Worm (Caenorhabditis elegans): ENCODE data around the gene taf-12.

The taf-12 gene

ce11 chrIII:11871617-11872016, 2.5 kb upstream of the taf-12 start:
- TF ChIP-seq hmg-4 (GFP tag; optimal IDR thresholded peaks at IDR 0.05) (no peak), ets-7 (tag; optimal IDR thresholded peaks at IDR 0.05) (no peak), tbx-11 (GFP tag; IDR thresholded peaks at IDR 0.05) (no peak), sea-1 (GFP tag; conservative IDR thresholded peaks at IDR 0.05) (no peak), F13C5.2 (tag; optimal IDR thresholded peaks at IDR 0.05) (no peak), tra-4 (tag; optimal IDR thresholded peaks at IDR 0.05) (no peak), flt-1 (GFP tag; IDR thresholded peaks at IDR 0.05) (no peak), pes-1 (GFP tag; IDR thresholded peaks at IDR 0.05) (no peak), ceh-13 (GFP tag; optimal IDR thresholded peaks at IDR 0.05) (no peak), scrt-1 (GFP tag; IDR thresholded peaks at IDR 0.05) (no peak), aly-1 (tag; optimal IDR thresholded peaks at IDR 0.05) (no peak), tbx-37 (GFP tag; conservative IDR thresholded peaks at IDR 0.05) (no peak), ama-1 (optimal IDR thresholded peaks at IDR 0.05) (no peak)

DNA sequence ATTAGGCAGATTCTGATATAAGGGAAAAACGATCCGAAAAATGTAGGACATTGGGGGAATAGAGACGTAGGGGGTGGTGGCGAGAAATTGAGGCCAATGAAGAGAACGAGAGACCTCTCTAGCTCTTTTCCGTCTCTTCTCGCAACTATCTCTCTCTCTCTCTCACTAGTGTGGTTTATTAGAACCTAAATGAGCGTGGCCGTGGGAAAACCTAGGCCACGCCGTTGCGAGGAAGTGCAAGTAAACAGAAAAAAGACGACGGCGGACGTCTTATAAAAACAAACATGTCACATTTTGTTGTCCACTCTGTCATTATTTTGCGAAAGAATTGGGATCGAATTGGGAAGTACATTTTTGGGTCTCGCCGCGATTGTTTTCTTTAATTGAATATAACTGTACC, 928 bp upstream of the taf-12 start:
- TF ChIP-seq ceh-13 (GFP tag; optimal IDR thresholded peaks at IDR 0.05): no peak
- no peak for TF ChIP-seq flt-1 (GFP tag; IDR thresholded peaks at IDR 0.05)
- peak; percentile 43; the same call in 1 of the 2 replicates for TF ChIP-seq pes-1 (GFP tag; IDR thresholded peaks at IDR 0.05)
- peak; percentile 55 for TF ChIP-seq F13C5.2 (tag; optimal IDR thresholded peaks at IDR 0.05)
- TF ChIP-seq tbx-37 (GFP tag; conservative IDR thresholded peaks at IDR 0.05): peak; percentile 51
- peak; percentile 72 for TF ChIP-seq hmg-4 (GFP tag; optimal IDR thresholded peaks at IDR 0.05)

- TF ChIP-seq tra-4 (tag; optimal IDR thresholded peaks at IDR 0.05) (no peak), hmbx-1 (tag; optimal IDR thresholded peaks at IDR 0.05) (no peak), pes-1 (GFP tag; IDR thresholded peaks at IDR 0.05) (no peak), ama-1 (optimal IDR thresholded peaks at IDR 0.05) (no peak), B0310.2 (tag; optimal IDR thresholded peaks at IDR 0.05) (no peak)
These were observed 3.0 kb downstream of the taf-12 start for ce11 chrIII:11866127-11866526.

DNA sequence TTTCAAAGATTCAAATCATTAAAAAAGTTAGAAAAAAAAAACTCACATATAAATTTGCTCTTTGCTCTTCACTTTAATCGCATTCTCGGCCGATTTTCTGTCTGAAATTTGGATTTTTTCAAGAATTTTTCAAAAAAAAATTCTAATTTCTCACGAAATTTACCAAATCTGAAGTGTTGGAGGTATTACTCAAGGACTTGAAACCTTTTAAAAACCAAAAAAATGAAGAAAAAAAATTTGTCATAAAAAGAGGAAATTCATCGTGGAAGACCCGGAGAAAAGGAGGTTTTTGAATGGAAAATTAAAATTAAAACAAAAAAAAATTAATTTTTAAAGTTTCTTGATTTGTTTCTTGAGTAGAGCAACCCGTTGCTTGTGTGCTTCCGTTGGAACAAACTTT, 6.9 kb downstream of the taf-12 start, which contains the start of gene Y56A3A.2:
Gene Y56A3A.2 (minus strand): TSS at position 101 of the 400 bp plus-strand sequence.
- TF ChIP-seq ets-7 (tag; optimal IDR thresholded peaks at IDR 0.05) (no peak), hmbx-1 (tag; optimal IDR thresholded peaks at IDR 0.05) (no peak)

- TF ChIP-seq ets-7 (tag; optimal IDR thresholded peaks at IDR 0.05) (no peak), ceh-13 (GFP tag; optimal IDR thresholded peaks at IDR 0.05) (no peak), ceh-36 (tag; optimal IDR thresholded peaks at IDR 0.05) (no peak), pes-1 (GFP tag; IDR thresholded peaks at IDR 0.05) (no peak), flt-1 (GFP tag; IDR thresholded peaks at IDR 0.05) (no peak), tra-4 (tag; optimal IDR thresholded peaks at IDR 0.05) (no peak), sea-1 (GFP tag; conservative IDR thresholded peaks at IDR 0.05) (no peak), aly-1 (tag; optimal IDR thresholded peaks at IDR 0.05) (no peak), tbx-37 (GFP tag; conservative IDR thresholded peaks at IDR 0.05) (no peak), F13C5.2 (tag; optimal IDR thresholded peaks at IDR 0.05) (no peak), ama-1 (optimal IDR thresholded peaks at IDR 0.05) (no peak), hmbx-1 (tag; optimal IDR thresholded peaks at IDR 0.05) (no peak), scrt-1 (GFP tag; IDR thresholded peaks at IDR 0.05) (no peak)
These were observed 8.0 kb downstream of the taf-12 start for ce11 chrIII:11861123-11861522.

DNA sequence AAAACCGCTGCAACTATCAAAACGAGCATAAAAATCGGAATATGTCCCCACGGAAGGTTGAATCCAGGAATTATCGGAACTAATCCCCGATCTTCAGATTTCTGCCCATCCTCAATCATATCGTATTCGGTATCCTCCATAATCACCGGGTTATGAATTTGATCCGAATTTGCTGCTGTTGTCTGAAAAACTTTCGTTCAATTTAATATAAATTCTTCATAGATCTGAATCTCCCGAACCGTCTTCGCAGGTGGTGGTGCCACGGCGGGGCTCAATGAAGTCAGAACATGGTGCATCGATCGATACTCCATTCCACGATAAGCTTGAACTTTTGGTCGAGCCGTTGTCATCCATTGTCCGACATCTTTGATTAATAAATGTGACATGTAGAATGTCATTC, 12.2 kb downstream of the taf-12 start:
- TF ChIP-seq ets-7 (tag; optimal IDR thresholded peaks at IDR 0.05) (no peak), hnd-1 (tag; optimal IDR thresholded peaks at IDR 0.05) (no peak), tbx-11 (GFP tag; IDR thresholded peaks at IDR 0.05) (no peak), sea-1 (GFP tag; conservative IDR thresholded peaks at IDR 0.05) (no peak)

DNA sequence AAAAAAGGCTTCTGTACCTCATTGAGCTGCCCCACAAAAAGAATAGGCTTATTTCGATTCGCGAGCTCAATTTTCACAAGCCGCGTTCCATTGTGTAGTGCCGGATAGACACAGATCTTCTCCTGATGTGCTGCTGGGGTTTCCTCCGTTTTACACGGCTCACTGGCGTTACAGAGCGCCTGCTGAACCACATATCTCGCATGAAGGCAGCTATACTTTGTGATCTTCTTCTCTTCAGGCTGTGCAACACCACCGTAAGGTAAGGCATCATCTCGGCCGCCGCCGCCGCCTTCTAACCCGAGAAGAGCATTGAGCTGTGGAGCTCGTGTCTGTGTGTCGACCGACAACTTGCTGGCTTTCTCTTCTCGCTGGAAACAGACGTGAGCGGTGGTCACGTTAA, 15.5 kb downstream of the taf-12 start:
- TF ChIP-seq ceh-36 (tag; optimal IDR thresholded peaks at IDR 0.05) (no peak), tbx-37 (GFP tag; conservative IDR thresholded peaks at IDR 0.05) (no peak), tra-4 (tag; optimal IDR thresholded peaks at IDR 0.05) (no peak)

- TF ChIP-seq sea-1 (GFP tag; conservative IDR thresholded peaks at IDR 0.05): no peak
- TF ChIP-seq B0310.2 (tag; optimal IDR thresholded peaks at IDR 0.05): no peak
- no peak for TF ChIP-seq ama-1 (optimal IDR thresholded peaks at IDR 0.05)
- no peak for TF ChIP-seq scrt-1 (GFP tag; IDR thresholded peaks at IDR 0.05)
- TF ChIP-seq tbx-37 (GFP tag; conservative IDR thresholded peaks at IDR 0.05): no peak
- TF ChIP-seq aly-1 (tag; optimal IDR thresholded peaks at IDR 0.05): no peak
- TF ChIP-seq hmbx-1 (tag; optimal IDR thresholded peaks at IDR 0.05): no peak
- no peak for TF ChIP-seq hnd-1 (tag; optimal IDR thresholded peaks at IDR 0.05)
- no peak for TF ChIP-seq tra-4 (tag; optimal IDR thresholded peaks at IDR 0.05)
- TF ChIP-seq pes-1 (GFP tag; IDR thresholded peaks at IDR 0.05): no peak
- no peak for TF ChIP-seq ceh-36 (tag; optimal IDR thresholded peaks at IDR 0.05)
- TF ChIP-seq ceh-13 (GFP tag; optimal IDR thresholded peaks at IDR 0.05): no peak
- TF ChIP-seq tbx-11 (GFP tag; IDR thresholded peaks at IDR 0.05): no peak
- TF ChIP-seq F13C5.2 (tag; optimal IDR thresholded peaks at IDR 0.05): no peak
- no peak for TF ChIP-seq flt-1 (GFP tag; IDR thresholded peaks at IDR 0.05)
- TF ChIP-seq ets-7 (tag; optimal IDR thresholded peaks at IDR 0.05): no peak
These were observed 19.5 kb downstream of the taf-12 start for ce11 chrIII:11849590-11849989.

ce11 chrIII:11848317-11848716, 20.8 kb downstream of the taf-12 start:
- no peak for TF ChIP-seq hnd-1 (tag; optimal IDR thresholded peaks at IDR 0.05)
- TF ChIP-seq flt-1 (GFP tag; IDR thresholded peaks at IDR 0.05): peak; percentile 33; the same call in 1 of the 2 replicates
- 0 out of 2 replicates have a peak, but pooled peaks have one; percentile 30 for TF ChIP-seq tbx-11 (GFP tag; IDR thresholded peaks at IDR 0.05)
- peak; percentile 25 for TF ChIP-seq ets-7 (tag; optimal IDR thresholded peaks at IDR 0.05)
- peak; percentile 70 for TF ChIP-seq pes-1 (GFP tag; IDR thresholded peaks at IDR 0.05)
- TF ChIP-seq sea-1 (GFP tag; conservative IDR thresholded peaks at IDR 0.05): 0 out of 2 replicates have a peak, but pooled peaks have one; percentile 60
- no peak for TF ChIP-seq aly-1 (tag; optimal IDR thresholded peaks at IDR 0.05)
